Fruit fly (Drosophila melanogaster): ENCODE measurements around the gene CG7148.
A peak's percentile ranks its signal among the peaks of the same experiment; 100 is the strongest.

dm6 chr3L:21824725-21825353, 7.2 kb downstream of the CG7148 start, which contains the start of gene eIF2A:
- TF ChIP-seq Pif1B (GFP tag; optimal IDR thresholded peaks at IDR 0.05) (no peak), CG17806 (tag; optimal IDR thresholded peaks at IDR 0.05) (peak; percentile 17), CG8159 (tag; optimal IDR thresholded peaks at IDR 0.05) (no peak), D1 (tag; optimal IDR thresholded peaks at IDR 0.05) (no peak), CG32121 (GFP tag; IDR thresholded peaks at IDR 0.05) (0 out of 2 replicates have a peak, but pooled peaks have one; percentile 28), Ets98B (GFP tag; IDR thresholded peaks at IDR 0.05) (peak; percentile 56), EcR (GFP tag; optimal IDR thresholded peaks at IDR 0.05) (peak; percentile 36), CG13204 (GFP tag; optimal IDR thresholded peaks at IDR 0.05) (no peak), CG4496 (GFP tag; IDR thresholded peaks at IDR 0.05) (peak; percentile 56; the same call in 2 of the 3 replicates), rn (GFP tag; IDR thresholded peaks at IDR 0.05) (no peak), CG10348 (GFP tag; IDR thresholded peaks at IDR 0.05) (no peak), CG12605 (GFP tag; IDR thresholded peaks at IDR 0.05) (peak; percentile 32; the same call in 1 of the 2 replicates)
